Worm (Caenorhabditis elegans) whole organism, dauer: ENCODE measurements around the gene cec-1.

Source experiments
- unc-62 ChIP-seq: sonication (generic microtip); optimal IDR thresholded peaks from 2 replicates; lab custom pipeline; 2017; ENCODE audit warnings: missing biosample characterization, missing genetic modification reagents, missing genetic modification characterization

Gene cec-1

DNA sequence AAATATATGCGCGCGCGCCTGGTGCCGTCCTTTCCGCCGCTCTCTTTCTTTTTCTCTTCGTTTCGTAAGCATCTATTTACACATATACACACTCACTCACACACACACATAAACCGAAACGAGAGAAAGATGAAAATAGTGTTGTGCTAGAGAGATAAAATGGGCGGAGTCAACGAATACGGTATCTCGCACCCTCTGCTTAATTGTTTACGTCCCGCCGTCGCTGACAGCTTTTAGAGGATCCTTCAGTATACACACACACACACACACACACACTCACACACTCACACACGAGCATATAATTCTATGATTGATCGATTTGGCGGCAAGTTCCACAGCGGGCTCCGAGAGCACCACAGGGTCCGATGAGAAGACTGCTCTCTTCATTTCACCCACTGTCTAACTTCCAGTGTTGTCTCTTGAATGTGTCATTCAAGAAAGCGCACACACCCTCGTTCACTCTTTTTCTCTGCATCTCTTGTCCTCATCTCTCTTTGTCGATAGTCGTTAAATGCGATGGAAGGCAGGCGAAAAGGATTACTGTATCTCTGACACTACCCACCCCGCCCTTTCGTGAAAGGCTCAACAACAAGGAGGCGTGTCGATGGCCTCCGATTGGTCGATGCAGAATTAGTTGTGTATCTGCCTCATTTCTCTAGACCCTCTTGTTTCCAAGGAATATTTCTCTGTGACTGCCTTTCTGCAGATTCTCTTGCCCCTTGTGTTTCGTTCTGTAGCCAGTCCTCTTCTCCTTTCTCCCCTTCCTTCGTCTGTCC is 8.8 kb upstream of the cec-1 start:
- TF ChIP-seq unc-62 (GFP tag; lab: Kevin White, UChicago): no peak

DNA sequence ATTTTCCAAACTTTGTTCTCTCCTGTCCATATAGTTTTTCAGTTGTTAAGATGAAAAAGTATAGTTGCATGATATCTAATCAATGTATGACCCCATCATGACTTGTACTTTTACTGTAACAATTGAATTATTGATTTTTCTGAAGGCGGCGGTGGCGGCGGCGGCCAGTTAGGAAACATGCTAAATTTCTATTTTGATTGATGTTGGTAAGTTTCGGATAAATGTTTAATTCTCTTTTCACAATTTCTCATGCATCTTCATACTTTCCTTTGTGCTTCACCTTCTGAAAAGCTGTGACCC is 8.2 kb upstream of the cec-1 start, which contains the start of gene sor-1:
TSS of gene sor-1 (plus strand) at position 201 of the 300 bp plus-strand sequence.
- no peak for TF ChIP-seq unc-62 (GFP tag; lab: Kevin White, UChicago)

DNA sequence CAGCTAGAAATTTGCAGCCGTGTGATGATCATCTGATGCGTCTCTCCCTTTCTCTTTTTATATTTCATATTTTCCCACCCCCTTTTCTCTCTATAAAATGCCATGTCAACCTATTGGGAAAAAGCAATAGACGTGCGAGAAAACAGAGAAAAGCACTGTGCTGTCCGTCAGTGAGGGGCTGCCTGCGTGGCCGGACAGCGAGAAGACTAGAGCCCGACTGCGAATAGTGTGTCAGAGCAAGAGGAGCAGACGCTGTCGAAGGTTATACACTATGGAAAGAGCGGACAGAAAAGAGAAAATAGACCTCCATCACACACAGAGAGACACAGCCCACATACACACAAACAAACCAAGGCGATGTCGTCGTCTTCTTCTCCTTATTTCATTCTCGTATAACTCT is 1.1 kb upstream of the cec-1 start:
- no peak for TF ChIP-seq unc-62 (GFP tag; lab: Kevin White, UChicago)

DNA sequence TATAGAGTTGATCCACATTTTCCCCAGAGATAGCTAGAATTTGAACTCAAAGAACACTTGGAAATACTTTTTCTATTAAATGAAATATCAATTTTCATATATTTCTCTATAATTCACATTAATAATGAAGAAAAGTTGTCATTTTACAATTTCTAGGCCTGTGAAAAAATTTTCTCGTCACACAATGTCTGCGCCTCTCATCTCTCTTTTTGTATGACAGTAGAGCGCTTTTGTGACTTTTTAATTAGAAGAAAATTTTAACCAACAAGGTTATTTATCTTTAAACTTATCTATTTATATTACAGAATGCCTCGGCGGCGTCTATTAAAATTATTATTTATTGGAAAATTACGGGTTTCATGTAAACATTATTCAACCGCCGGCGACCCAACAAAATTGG is 2.9 kb downstream of the cec-1 start, which contains the start of gene ZK1236.1:
TSS of gene ZK1236.1 (plus strand) at position 263 of the 400 bp plus-strand sequence.
- no peak for TF ChIP-seq unc-62 (GFP tag; lab: Kevin White, UChicago)

DNA sequence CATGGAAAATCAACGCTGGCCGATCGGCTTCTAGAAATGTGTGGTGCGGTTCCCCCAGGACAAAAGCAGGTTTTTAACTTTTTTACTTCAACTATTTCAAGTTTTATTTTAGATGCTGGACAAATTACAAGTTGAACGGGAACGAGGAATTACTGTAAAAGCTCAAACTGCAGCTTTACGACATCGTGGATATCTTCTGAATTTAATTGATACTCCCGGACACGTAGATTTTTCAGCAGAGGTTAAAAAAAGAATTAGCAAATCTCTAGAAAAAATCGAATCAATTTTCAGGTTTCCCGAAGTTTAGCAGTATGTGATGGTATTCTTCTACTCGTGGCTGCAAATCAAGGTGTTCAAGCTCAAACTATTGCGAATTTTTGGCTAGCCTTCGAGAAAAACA is 3.4 kb downstream of the cec-1 start:
- TF ChIP-seq unc-62 (GFP tag; lab: Kevin White, UChicago): no peak

DNA sequence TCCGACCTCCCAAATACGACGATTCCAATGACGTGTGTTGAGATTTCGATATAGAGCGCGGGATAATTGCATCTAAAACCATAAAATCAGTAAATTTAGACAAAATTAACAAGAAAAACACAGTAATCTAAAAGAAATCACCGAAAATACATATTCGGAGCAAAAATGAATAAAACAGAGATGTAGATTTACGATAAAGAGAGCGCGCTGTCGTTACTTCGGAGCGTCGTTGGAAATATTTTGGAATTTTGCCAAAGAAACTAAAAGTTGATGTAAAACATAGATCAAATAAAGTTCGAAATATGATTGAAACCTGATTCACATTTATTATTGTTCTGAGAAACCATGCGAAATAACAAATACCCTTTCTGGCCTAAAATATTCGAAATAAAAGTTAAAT is 6.0 kb downstream of the cec-1 start, which contains the start of gene ZK1236.5:
TSS of gene ZK1236.5 (minus strand) at position 72 of the 400 bp plus-strand sequence.
- no peak for TF ChIP-seq unc-62 (GFP tag; lab: Kevin White, UChicago)

DNA sequence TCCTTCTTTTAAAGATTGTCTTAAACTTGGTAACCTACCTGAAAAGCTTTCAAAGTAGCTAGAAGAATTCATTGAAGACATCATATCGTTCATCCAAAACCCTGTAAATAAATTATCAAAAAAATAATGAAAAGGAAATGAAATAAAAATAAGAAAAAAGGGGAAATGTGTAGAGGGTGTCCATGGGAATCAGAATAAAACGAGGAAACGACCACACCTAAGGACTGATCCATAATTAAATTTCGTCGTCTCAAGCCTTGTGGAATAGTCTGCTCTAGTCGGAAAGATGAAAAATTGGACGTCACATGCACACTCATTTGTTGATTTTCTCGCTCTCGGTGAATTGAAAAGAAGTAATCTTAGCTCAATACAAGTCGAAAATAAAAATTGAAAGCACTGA is 8.9 kb downstream of the cec-1 start, which contains the start of gene ZK1236.9:
TSS of gene ZK1236.9 (minus strand) at position 101 of the 400 bp plus-strand sequence.
- TF ChIP-seq unc-62 (GFP tag; lab: Kevin White, UChicago): no peak

DNA sequence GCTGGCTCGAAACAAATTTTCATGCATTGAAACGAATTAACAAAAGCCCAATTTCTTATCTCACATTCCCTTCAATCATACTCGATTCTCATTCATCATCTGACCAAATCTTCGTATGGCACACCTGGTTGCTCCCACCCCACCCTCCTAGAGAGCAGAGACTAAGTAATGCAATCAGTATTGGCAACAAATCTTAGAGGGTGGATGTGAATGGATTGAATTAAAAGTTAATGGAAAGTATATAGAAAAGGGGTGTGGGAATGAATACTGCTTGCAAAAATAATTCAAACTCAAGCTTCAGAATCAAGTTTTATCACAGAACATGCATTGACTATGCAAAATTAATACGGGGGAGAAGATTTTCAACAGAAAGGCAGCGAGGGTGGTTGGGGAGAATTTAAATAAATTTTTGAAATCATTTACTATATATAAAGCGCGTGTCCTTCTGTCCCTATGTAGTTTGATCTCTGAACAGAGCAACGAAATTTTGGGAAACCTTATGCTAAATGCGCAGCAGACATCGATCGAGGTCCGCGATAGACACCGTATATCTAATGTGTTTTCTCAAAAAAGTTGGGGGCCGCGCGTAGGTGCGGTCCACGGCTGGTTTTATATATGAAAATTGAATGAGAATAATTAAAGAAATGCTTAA is 11.8 kb downstream of the cec-1 start:
- TF ChIP-seq unc-62 (GFP tag; lab: Kevin White, UChicago): no peak

DNA sequence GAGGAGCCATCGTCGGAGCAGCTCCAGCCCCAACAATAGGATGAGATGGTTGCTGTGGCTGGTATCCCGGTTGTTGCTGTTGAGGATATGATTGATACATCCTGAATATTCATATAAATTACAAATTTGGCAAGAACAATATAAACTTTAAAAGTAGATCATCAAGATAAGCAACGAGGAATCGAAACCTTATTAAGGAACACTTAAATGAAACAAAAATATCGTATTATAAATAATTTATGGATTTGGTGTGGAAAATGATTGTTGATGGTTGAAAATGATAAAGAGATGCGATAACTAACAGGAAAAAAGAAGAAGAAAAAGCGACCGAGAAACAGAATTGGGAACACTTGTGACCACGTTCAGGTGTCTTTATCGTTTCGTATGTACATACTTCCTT is 13.2 kb downstream of the cec-1 start, which contains the start of gene pqn-96:
TSS of gene pqn-96 (minus strand) at position 101 of the 400 bp plus-strand sequence.
- no peak for TF ChIP-seq unc-62 (GFP tag; lab: Kevin White, UChicago)

DNA sequence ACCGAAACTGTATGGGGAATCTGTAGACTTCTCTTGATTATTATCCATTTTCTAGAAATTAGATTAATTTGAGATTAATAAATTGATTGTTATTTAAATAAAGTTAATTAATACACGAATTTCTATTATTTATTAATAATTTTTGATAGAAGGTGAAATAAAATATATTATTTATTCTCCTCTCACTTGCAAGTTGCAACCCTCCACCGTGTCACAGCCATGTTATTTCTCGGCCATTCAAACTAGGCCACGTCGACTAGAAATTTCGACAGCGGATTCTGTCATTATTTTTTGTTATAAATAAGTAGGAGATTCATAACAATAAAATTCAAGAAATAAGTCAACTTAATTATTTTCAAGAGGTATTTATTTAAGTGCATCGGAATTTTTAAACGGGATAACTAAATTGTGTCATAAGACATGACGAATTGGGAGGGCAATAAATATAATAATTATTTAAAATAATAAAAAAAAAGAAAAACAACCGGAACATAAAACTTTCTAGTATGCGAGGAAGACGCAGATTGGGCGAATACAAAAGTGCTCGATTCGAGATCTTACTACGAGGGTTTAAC is 17.5 kb downstream of the cec-1 start, which contains the start of gene ufbp-1:
TSS of gene ufbp-1 (minus strand) at position 51 of the 575 bp plus-strand sequence.
- no peak for TF ChIP-seq unc-62 (GFP tag; lab: Kevin White, UChicago)

DNA sequence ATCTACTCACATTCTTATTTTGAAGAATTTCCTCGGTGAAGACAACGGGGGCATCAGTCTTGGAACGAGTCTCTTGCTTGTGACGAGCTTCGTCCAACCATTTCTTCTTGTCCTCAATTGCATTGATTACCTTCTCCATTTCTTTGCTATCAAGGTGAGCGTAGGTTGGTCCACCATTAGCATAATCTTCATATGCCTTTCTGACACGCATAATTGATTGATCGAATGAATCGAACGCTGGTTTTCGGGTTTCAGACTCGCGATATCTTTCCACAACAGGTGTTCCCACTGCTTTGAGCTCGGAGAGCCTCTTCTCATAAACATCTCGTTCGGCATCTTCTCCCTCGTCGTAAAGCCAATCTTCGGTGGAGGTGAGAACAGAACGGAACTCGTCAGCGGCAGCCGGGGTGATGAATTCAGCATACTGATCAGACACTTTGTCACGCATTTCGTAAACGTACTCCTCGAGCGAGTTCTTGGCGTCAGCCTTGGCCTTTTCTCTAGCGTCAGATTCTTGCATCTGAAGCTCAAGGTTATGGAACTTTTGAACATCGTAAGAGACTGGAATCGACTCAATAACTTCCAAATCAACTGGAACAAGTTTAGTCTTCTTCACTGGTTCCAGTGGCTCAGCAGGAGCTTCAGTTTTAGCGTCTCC is 18.4 kb downstream of the cec-1 start:
- no peak for TF ChIP-seq unc-62 (GFP tag; lab: Kevin White, UChicago)

DNA sequence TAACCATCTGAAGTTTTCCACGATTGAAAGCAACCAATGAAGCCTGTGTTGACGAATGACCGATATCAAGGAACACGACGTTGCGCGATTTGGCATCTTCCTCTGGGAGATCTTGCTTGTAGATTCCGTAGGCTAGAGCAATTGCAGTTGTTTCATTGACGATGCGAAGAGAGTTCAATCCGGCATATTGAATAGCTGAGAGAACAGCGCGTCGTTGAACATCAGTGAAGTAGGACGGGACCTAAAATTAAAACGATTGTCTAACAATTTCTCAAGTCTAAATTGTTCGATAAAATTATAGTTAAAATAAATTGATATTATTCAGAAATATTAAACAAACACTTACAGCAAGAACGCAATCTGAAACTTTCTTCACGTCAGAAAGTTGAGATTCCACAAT is 19.9 kb downstream of the cec-1 start:
- no peak for TF ChIP-seq unc-62 (GFP tag; lab: Kevin White, UChicago)

DNA sequence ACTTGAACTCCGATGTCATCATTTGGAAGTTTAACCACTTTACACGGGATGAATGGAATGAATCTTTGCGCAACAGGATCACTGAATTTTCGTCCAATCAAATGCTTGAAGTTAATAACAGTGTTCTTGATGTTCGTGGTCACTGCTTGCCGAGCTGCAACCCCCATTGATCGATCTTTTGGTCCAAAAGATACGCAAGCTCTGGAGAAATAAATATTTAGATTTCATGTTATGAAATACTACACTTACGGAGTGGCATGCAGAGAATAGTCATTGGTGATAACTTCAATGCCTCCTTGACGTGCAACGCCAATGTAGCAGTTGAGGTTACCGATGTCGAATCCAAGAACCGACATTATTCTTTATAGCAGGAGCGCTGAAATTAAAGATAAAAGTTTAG is 20.4 kb downstream of the cec-1 start, which contains the start of gene hsp-110:
TSS of gene hsp-110 (minus strand) at position 376 of the 400 bp plus-strand sequence.
- TF ChIP-seq unc-62 (GFP tag; lab: Kevin White, UChicago): no peak

DNA sequence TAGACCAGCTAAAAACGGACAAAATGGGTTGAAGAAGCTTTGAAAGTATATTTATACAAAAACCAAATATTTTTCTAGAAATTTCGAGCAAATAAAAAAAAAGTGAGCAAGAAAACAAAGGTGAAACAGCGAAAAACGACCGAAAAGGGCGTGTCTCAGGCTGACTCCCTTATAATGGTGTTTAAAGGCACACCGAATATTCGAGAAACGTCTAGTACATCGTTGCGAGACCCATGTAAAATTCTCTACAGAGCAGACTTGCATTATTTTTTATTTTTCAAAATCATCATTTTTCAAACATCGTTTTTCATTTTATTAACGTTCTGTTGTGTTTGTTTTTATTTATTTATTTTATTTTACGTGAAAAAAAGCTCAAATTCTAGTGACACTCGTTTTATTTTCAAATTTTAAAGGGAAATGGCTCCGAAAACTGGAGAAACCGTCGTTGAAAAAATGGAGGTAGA is 20.8 kb downstream of the cec-1 start, which contains the start of gene rpn-3:
TSS of gene rpn-3 (plus strand) at position 414 of the 464 bp plus-strand sequence.
- no peak for TF ChIP-seq unc-62 (GFP tag; lab: Kevin White, UChicago)

DNA sequence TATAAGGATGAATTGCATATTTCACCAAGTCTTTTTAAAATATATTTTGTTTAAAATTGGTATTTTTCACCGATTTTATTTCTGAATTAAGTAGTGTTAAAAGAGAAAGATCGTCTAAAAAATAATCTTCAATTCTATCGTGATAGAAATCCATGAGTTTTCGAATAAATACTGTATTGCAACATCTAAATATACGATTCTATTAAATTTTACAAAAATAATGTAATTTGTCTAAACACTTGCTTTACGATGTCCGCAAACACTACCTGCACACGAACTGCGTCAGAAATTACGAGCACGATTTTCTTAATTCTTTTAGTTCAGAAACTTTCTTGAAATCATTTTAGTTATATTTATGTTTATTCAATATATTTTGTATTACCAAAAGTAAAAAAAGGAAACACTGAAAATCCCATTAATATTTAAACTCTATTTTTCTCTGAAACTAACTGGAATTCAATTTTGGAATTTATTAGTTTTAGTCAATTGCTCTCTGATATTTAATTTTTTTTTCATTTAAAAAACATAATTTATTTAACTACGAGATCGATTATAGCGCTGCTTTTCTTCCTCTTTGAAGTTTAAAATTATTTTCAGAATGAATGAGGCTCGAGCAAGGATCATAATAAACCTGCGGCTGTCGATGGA is 23.2 kb downstream of the cec-1 start, which contains the start of gene mrpl-32:
TSS of gene mrpl-32 (plus strand) at position 598 of the 648 bp plus-strand sequence.
- TF ChIP-seq unc-62 (GFP tag; lab: Kevin White, UChicago): no peak
